Worm (Caenorhabditis elegans) whole organism, L1 larva: Measurements from ENCODE around the gene pals-18.

ENCODE experiments used
- C34B4.2 ChIP-seq: sonication (generic microtip); optimal IDR thresholded peaks from 2 replicates; lab custom pipeline; 2017; ENCODE audit warnings: mild to moderate bottlenecking, missing genetic modification characterization, missing compliant biosample characterization
- Y116A8C.19 ChIP-seq: sonication (generic microtip); optimal IDR thresholded peaks from 2 replicates; lab custom pipeline; 2016; ENCODE audit warnings: missing compliant biosample characterization, missing genetic modification characterization, borderline replicate concordance
- aly-2 ChIP-seq: fragments of 150-350 bp; optimal IDR thresholded peaks from 2 replicates; lab custom pipeline; 2014; ENCODE audit warnings: missing biosample characterization, missing genetic modification characterization
- ama-1 ChIP-seq: fragments of 150-350 bp; optimal IDR thresholded peaks from 2 replicates; lab custom pipeline; 2014
- blmp-1 ChIP-seq: fragments of 150-350 bp; optimal IDR thresholded peaks from 2 replicates; lab custom pipeline; 2014; ENCODE audit warnings: missing biosample characterization, missing genetic modification characterization
- ceh-82 ChIP-seq, 3 experiments: fragments of 150-350 bp in 1 of 3; sonication (generic microtip) in 2 of 3; optimal IDR thresholded peaks; 2 replicates each; lab custom pipeline; 2014 to 2017; ENCODE audit warnings: missing biosample characterization in 3 of 3, missing genetic modification characterization in 3 of 3
- ceh-88 ChIP-seq: fragments of 200-800 bp; sonication (Bioruptor generic); IDR thresholded peaks from 2 replicates; pipeline ENCODE4 v1.3.6; 2022; ENCODE audit warnings: missing genetic modification characterization, missing compliant biosample characterization
- ceh-90 ChIP-seq: sonication (generic microtip); optimal IDR thresholded peaks from 2 replicates; lab custom pipeline; 2016; ENCODE audit warnings: missing genetic modification characterization, missing compliant biosample characterization
- dpl-1 ChIP-seq, 3 experiments: fragments of 150-350 bp in 2 of 3; sonication (generic microtip) in 1 of 3; optimal IDR thresholded peaks; 2 replicates each; lab custom pipeline; 2014 to 2017; ENCODE audit warnings: missing biosample characterization in 3 of 3, missing genetic modification characterization in 3 of 3, missing genetic modification reagents in 3 of 3
- efl-1 ChIP-seq, 4 experiments: fragments of 150-350 bp; optimal IDR thresholded peaks in 3 of 4; peaks in 1 of 4; 1 replicate in 1 of 4; 2 replicates in 3 of 4; lab custom pipeline; 2014; ENCODE audit warnings: missing biosample characterization in 2 of 4, missing genetic modification characterization in 2 of 4, missing genetic modification reagents in 2 of 4
- egl-13 ChIP-seq: sonication (generic microtip); optimal IDR thresholded peaks from 2 replicates; lab custom pipeline; 2016; ENCODE audit warnings: missing genotype, missing genetic modification reagents, missing genetic modification characterization, missing compliant biosample characterization
- elt-2 ChIP-seq: sonication (generic microtip); optimal IDR thresholded peaks from 2 replicates; lab custom pipeline; 2016; ENCODE audit warnings: missing genetic modification characterization, mild to moderate bottlenecking, inconsistent platforms, missing compliant biosample characterization, missing genetic modification reagents
- elt-3 ChIP-seq, 6 experiments: fragments of 150-350 bp in 1 of 6; sonication (generic microtip); optimal IDR thresholded peaks; 2 replicates each; lab custom pipeline; 2017 to 2018; ENCODE audit warnings: missing biosample characterization in 6 of 6, missing genetic modification characterization in 6 of 6, inconsistent platforms in 1 of 6
- fkh-10 ChIP-seq: sonication (generic microtip); optimal IDR thresholded peaks from 2 replicates; lab custom pipeline; 2017; ENCODE audit warnings: missing biosample characterization, missing genetic modification reagents, missing genetic modification characterization
- irx-1 ChIP-seq: sonication (generic microtip); optimal IDR thresholded peaks from 2 replicates; lab custom pipeline; 2016; ENCODE audit warnings: missing genetic modification characterization, missing compliant biosample characterization
- jun-1 ChIP-seq: fragments of 150-350 bp; optimal IDR thresholded peaks from 2 replicates; lab custom pipeline; 2014; ENCODE audit warnings: missing biosample characterization, missing genetic modification reagents, missing genetic modification characterization
- lin-13 ChIP-seq: fragments of 150-350 bp; optimal IDR thresholded peaks from 2 replicates; lab custom pipeline; 2014; ENCODE audit warnings: missing biosample characterization, missing genetic modification reagents, missing genetic modification characterization
- lin-35 ChIP-seq, 2 experiments: fragments of 150-350 bp; optimal IDR thresholded peaks; 2 replicates each; lab custom pipeline; 2014; ENCODE audit warnings: missing biosample characterization in 2 of 2, missing genetic modification characterization in 2 of 2, missing genetic modification reagents in 2 of 2
- lin-39 ChIP-seq: fragments of 150-350 bp; optimal IDR thresholded peaks from 2 replicates; lab custom pipeline; 2014; ENCODE audit warnings: missing biosample characterization, missing genetic modification reagents, missing genetic modification characterization
- lsy-2 ChIP-seq, 2 experiments: fragments of 150-350 bp; optimal IDR thresholded peaks; 2 replicates each; lab custom pipeline; 2014; ENCODE audit warnings: missing biosample characterization in 2 of 2, missing genetic modification characterization in 2 of 2
- mdl-1 ChIP-seq, 2 experiments: fragments of 150-350 bp; optimal IDR thresholded peaks; 2 replicates each; lab custom pipeline; 2014 to 2017; ENCODE audit warnings: missing biosample characterization in 2 of 2, missing genetic modification characterization in 2 of 2, inconsistent platforms in 1 of 2
- mep-1 ChIP-seq: fragments of 150-350 bp; optimal IDR thresholded peaks from 2 replicates; lab custom pipeline; 2014; ENCODE audit warnings: missing biosample characterization, missing genetic modification characterization
- nhr-47 ChIP-seq: sonication (generic microtip); optimal IDR thresholded peaks from 2 replicates; lab custom pipeline; 2016; ENCODE audit warnings: mild to moderate bottlenecking, missing genetic modification characterization, moderate library complexity, missing compliant biosample characterization
- nhr-71 ChIP-seq: sonication (generic microtip); optimal IDR thresholded peaks from 2 replicates; lab custom pipeline; 2016; ENCODE audit warnings: mild to moderate bottlenecking, missing genetic modification characterization, moderate library complexity, missing compliant biosample characterization
- nhr-76 ChIP-seq: sonication (generic microtip); optimal IDR thresholded peaks from 2 replicates; lab custom pipeline; 2017; ENCODE audit warnings: missing biosample characterization, missing genetic modification characterization
- nhr-77 ChIP-seq: fragments of 150-350 bp; optimal IDR thresholded peaks from 2 replicates; lab custom pipeline; 2014; ENCODE audit warnings: missing biosample characterization, missing genetic modification characterization
- nhr-84 ChIP-seq: sonication (generic microtip); optimal IDR thresholded peaks from 2 replicates; lab custom pipeline; 2017; ENCODE audit warnings: missing biosample characterization, missing genetic modification characterization
- nhr-85 ChIP-seq: sonication (generic microtip); peaks from one replicate; lab custom pipeline; 2016; ENCODE audit warnings: missing genetic modification characterization, inconsistent platforms, missing compliant biosample characterization
- rnt-1 ChIP-seq: sonication (generic microtip); optimal IDR thresholded peaks from 2 replicates; lab custom pipeline; 2016; ENCODE audit warnings: mild to moderate bottlenecking, missing genetic modification characterization, moderate library complexity, missing compliant biosample characterization
- snu-23 ChIP-seq: sonication (generic microtip); optimal IDR thresholded peaks from 2 replicates; lab custom pipeline; 2016; ENCODE audit warnings: missing genetic modification characterization, missing compliant biosample characterization
- sptf-1 ChIP-seq: fragments of 150-350 bp; optimal IDR thresholded peaks from 2 replicates; lab custom pipeline; 2014; ENCODE audit warnings: missing biosample characterization, missing genetic modification characterization
- swsn-7 ChIP-seq: sonication (generic microtip); optimal IDR thresholded peaks from 2 replicates; lab custom pipeline; 2016; ENCODE audit warnings: missing genetic modification characterization, missing compliant biosample characterization
- tlp-1 ChIP-seq: fragments of 150-350 bp; optimal IDR thresholded peaks from 2 replicates; lab custom pipeline; 2014; ENCODE audit warnings: missing biosample characterization, missing genetic modification characterization
- unc-30 ChIP-seq: sonication (generic microtip); optimal IDR thresholded peaks from 2 replicates; lab custom pipeline; 2017; ENCODE audit warnings: missing biosample characterization, missing genetic modification characterization
- zip-4 ChIP-seq: fragments of 200-800 bp; sonication (Bioruptor generic); optimal IDR thresholded peaks from 2 replicates; lab custom pipeline; 2018; ENCODE audit warnings: mild to moderate bottlenecking, missing genetic modification characterization, moderate library complexity, missing compliant biosample characterization
- ztf-11 ChIP-seq, 2 experiments: sonication (generic microtip); optimal IDR thresholded peaks; 2 replicates each; lab custom pipeline; 2016 to 2017; ENCODE audit warnings: missing genetic modification characterization in 2 of 2, missing biosample characterization in 1 of 2, missing compliant biosample characterization in 1 of 2
- ztf-4 ChIP-seq: fragments of 150-350 bp; optimal IDR thresholded peaks from 2 replicates; lab custom pipeline; 2014; ENCODE audit warnings: missing biosample characterization, missing genetic modification characterization

The pals-18 gene

DNA sequence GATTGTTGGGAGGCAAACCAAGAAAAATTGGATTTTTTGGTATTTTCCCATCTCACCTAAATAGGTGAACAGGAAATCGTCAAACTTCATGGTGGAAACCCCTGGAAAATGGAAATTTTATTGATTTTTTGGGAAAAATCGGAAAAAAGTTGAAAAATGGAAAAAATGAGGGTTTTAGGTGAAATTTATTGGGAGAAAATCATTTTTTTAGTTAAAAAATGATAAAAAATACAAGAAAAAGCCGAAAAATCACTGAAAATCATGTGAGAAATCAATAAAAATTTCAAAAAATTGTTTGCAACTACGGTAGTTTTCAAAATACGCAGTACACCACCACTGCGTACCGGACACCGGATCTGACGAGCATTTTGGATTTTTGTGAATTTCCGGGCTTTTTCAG lies 23.9 kb downstream of the pals-18 start, which contains the start of gene lelo-2:
TSS of gene lelo-2 (minus strand) at position 101 of the 400 bp plus-strand sequence.
- no peak for TF ChIP-seq nhr-84 (tag; lab: Kevin White, UChicago)
- no peak for TF ChIP-seq egl-13 (tag; lab: Kevin White, UChicago)
- no peak for TF ChIP-seq nhr-76
- no peak for TF ChIP-seq ztf-4 (tag; lab: Kevin White, UChicago)
- no peak for TF ChIP-seq sptf-1 (tag; lab: Kevin White, UChicago)
- TF ChIP-seq elt-3 (tag; optimal IDR thresholded peaks at IDR 0.05; lab: Kevin White, UChicago) = no peak
- no peak for TF ChIP-seq lin-35 (GFP tag; optimal IDR thresholded peaks at IDR 0.05; lab: Kevin White, UChicago)
- TF ChIP-seq unc-30 = no peak
- no peak for TF ChIP-seq elt-2 (tag; lab: Kevin White, UChicago)
- TF ChIP-seq ceh-90 (tag; lab: Kevin White, UChicago) = no peak

DNA sequence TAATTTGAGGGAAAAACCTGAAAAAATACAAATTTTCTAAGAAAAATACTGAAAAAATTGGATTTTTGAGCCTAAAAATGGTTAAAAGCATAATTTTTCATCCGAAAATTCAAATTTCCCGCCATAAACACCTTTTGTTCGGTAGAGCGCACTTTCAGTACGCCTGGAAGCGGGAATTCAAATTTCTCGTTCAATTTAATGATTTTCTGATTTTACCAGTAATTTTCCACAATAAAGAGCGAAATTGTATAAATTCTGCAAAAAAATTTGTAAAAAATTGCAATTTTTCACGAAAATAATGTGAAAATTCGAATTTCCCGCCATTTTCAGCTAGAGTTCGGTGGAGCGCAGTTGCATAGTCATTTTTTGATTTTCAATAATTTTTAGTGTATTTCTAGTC lies 25.2 kb downstream of the pals-18 start:
- no peak for TF ChIP-seq efl-1 (optimal IDR thresholded peaks at IDR 0.05; lab: Kevin White, UChicago)
- TF ChIP-seq efl-1 (GFP tag; optimal IDR thresholded peaks at IDR 0.05 in 1 of 2; lab: Kevin White, UChicago) = peak in 1 of 2 experiments; percentile 16
- no peak for TF ChIP-seq lin-13 (GFP tag; lab: Kevin White, UChicago)

- TF ChIP-seq zip-4 (GFP tag; lab: Kevin White, UChicago) = no peak
- TF ChIP-seq rnt-1 = no peak
- no peak for TF ChIP-seq tlp-1 (tag; lab: Kevin White, UChicago)
- TF ChIP-seq swsn-7 (tag; lab: Kevin White, UChicago) = no peak
- TF ChIP-seq lin-13 (GFP tag; lab: Kevin White, UChicago) = no peak
- no peak for TF ChIP-seq irx-1 (tag; lab: Kevin White, UChicago)
- TF ChIP-seq ceh-88 (GFP tag; lab: Robert Waterston, UW) = no peak
- TF ChIP-seq jun-1 = no peak
- no peak for TF ChIP-seq C34B4.2 (tag; lab: Kevin White, UChicago)
- TF ChIP-seq blmp-1 (tag; lab: Kevin White, UChicago) = no peak
- TF ChIP-seq aly-2 (tag; lab: Kevin White, UChicago) = no peak
- no peak for TF ChIP-seq nhr-77 (tag; lab: Kevin White, UChicago)
- no peak for TF ChIP-seq lin-39 (tag; lab: Kevin White, UChicago)
- no peak for TF ChIP-seq ama-1 (lab: Kevin White, UChicago)
- TF ChIP-seq Y116A8C.19 (tag; lab: Kevin White, UChicago) = no peak
- no peak for TF ChIP-seq ztf-11 (tag; optimal IDR thresholded peaks at IDR 0.05; lab: Kevin White, UChicago)
Observed at ce11 chrIII:1429275-1429674, 26.1 kb downstream of the pals-18 start.

DNA sequence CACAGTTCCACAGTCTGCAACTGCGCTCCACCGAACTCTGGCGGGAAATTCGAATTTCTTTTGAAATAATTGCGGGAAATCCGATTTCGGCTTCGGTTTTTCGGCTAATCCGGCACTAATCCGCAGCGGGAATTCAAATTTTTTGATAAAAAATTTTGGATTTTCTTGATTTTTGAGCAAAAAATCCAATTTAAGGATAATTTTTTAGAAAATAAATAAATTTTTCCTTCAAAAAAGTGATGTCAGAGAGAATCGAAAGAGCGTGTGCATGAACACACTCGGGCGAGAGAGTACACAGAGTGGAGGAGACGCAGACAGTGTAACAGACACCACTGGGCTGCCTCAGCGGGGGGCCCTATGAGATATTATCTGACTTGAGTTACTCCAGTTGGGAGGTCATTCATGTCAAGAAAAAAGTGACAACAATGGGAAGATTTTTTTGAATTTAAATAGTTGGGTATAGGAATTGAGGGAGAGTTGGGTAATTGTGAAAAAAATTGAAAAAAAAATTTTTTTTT lies 26.8 kb downstream of the pals-18 start:
- TF ChIP-seq lsy-2 (tag; optimal IDR thresholded peaks at IDR 0.05; lab: Kevin White, UChicago) (peak; percentile 40 to 51), nhr-47 (tag; lab: Kevin White, UChicago) (no peak), lin-35 (GFP tag; optimal IDR thresholded peaks at IDR 0.05; lab: Kevin White, UChicago) (peak in 1 of 2 experiments; percentile 1), mdl-1 (tag; optimal IDR thresholded peaks at IDR 0.05; lab: Kevin White, UChicago) (peak in 1 of 2 experiments; percentile 0), ceh-82 (tag; optimal IDR thresholded peaks at IDR 0.05; lab: Kevin White, UChicago) (peak in 1 of 3 experiments; percentile 30), swsn-7 (tag; lab: Kevin White, UChicago) (peak; percentile 27), mep-1 (tag; lab: Kevin White, UChicago) (peak; percentile 46), efl-1 (optimal IDR thresholded peaks at IDR 0.05; lab: Kevin White, UChicago) (peak; percentile 23 to 25), efl-1 (GFP tag; optimal IDR thresholded peaks at IDR 0.05 in 1 of 2; lab: Kevin White, UChicago) (peak; percentile 53 to 91), fkh-10 (GFP tag; lab: Kevin White, UChicago) (no peak), snu-23 (peak; percentile 54), sptf-1 (tag; lab: Kevin White, UChicago) (no peak), nhr-71 (tag; lab: Kevin White, UChicago) (no peak), dpl-1 (GFP tag; optimal IDR thresholded peaks at IDR 0.05; lab: Kevin White, UChicago) (peak in 2 of 3 experiments; percentile 17 to 39), nhr-85 (tag; lab: Kevin White, UChicago) (peak; percentile 39), rnt-1 (no peak)
